Fruit fly (Drosophila melanogaster): ENCODE measurements around the gene RpS14a.

DNA sequence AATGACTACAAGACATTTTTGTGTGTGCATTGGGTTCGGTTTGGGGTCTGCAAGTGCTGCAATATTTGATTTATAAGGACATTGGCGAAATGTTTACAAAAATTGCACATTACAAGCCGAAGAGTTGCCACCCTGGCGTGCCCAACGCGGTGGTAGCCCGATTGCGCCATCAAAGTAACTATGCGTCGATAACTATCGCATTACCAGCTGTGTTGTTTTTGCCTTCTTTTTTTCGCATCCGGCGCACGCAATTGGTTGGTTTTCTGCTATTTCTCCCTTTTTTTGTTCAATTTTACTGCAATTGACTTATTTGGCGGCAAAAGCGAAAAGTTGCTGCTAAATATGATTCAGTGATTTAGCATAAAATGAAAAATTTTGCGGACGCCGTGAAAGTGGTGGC lies 1.1 kb downstream of the RpS14a start, which contains the start of gene RpS14b:
- TF ChIP-seq fd96Ca (GFP tag; IDR thresholded peaks at IDR 0.05) (peak; percentile 60; the same call in 2 of the 3 replicates), CG9948 (tag; optimal IDR thresholded peaks at IDR 0.05) (peak; percentile 3), Pif1A (GFP tag; optimal IDR thresholded peaks at IDR 0.05) (peak; percentile 42), CG17806 (tag; optimal IDR thresholded peaks at IDR 0.05) (no peak), Ets98B (GFP tag; IDR thresholded peaks at IDR 0.05) (peak; percentile 61), CG4496 (GFP tag; IDR thresholded peaks at IDR 0.05) (peak; percentile 79), rn (GFP tag; IDR thresholded peaks at IDR 0.05) (0 out of 2 replicates have a peak, but pooled peaks have one; percentile 6), CG14655 (GFP tag; optimal IDR thresholded peaks at IDR 0.05) (no peak), CG13204 (GFP tag; optimal IDR thresholded peaks at IDR 0.05) (peak; percentile 30), Snoo (tag; optimal IDR thresholded peaks at IDR 0.05) (peak; percentile 67), CG15710 (tag; optimal IDR thresholded peaks at IDR 0.05) (peak; percentile 55), CG12605 (GFP tag; IDR thresholded peaks at IDR 0.05) (peak; percentile 43; the same call in 1 of the 2 replicates), Pif1B (GFP tag; optimal IDR thresholded peaks at IDR 0.05) (peak; percentile 10)
